Worm (Caenorhabditis elegans) whole organism, L1 larva: ENCODE measurements around the gene C16A11.7.

Experiments used
- C04F5.9 ChIP-seq: sonication (generic microtip); optimal IDR thresholded peaks from 2 replicates; lab custom pipeline; 2016; ENCODE audit warnings: missing genetic modification characterization, missing compliant biosample characterization
- C16A3.4 ChIP-seq: fragments of 150-350 bp; optimal IDR thresholded peaks from 2 replicates; lab custom pipeline; 2014; ENCODE audit warnings: missing biosample characterization, missing genetic modification characterization
- Y116A8C.19 ChIP-seq: sonication (generic microtip); optimal IDR thresholded peaks from 2 replicates; lab custom pipeline; 2016; ENCODE audit warnings: missing compliant biosample characterization, missing genetic modification characterization, borderline replicate concordance
- ceh-82 ChIP-seq, 3 experiments: fragments of 150-350 bp in 1 of 3; sonication (generic microtip) in 2 of 3; optimal IDR thresholded peaks; 2 replicates each; lab custom pipeline; 2014 to 2017; ENCODE audit warnings: missing biosample characterization in 3 of 3, missing genetic modification characterization in 3 of 3
- dpl-1 ChIP-seq, 3 experiments: fragments of 150-350 bp in 2 of 3; sonication (generic microtip) in 1 of 3; optimal IDR thresholded peaks; 2 replicates each; lab custom pipeline; 2014 to 2017; ENCODE audit warnings: missing biosample characterization in 3 of 3, missing genetic modification characterization in 3 of 3, missing genetic modification reagents in 3 of 3
- egl-13 ChIP-seq: sonication (generic microtip); optimal IDR thresholded peaks from 2 replicates; lab custom pipeline; 2016; ENCODE audit warnings: missing genotype, missing genetic modification reagents, missing genetic modification characterization, missing compliant biosample characterization
- elt-2 ChIP-seq: sonication (generic microtip); optimal IDR thresholded peaks from 2 replicates; lab custom pipeline; 2016; ENCODE audit warnings: missing genetic modification characterization, mild to moderate bottlenecking, inconsistent platforms, missing compliant biosample characterization, missing genetic modification reagents
- ets-5 ChIP-seq: fragments of 200-800 bp; sonication (Bioruptor generic); IDR thresholded peaks from 2 replicates; pipeline ENCODE4 v1.3.6; 2022; ENCODE audit warnings: missing genetic modification characterization, missing compliant biosample characterization
- fkh-10 ChIP-seq: sonication (generic microtip); optimal IDR thresholded peaks from 2 replicates; lab custom pipeline; 2017; ENCODE audit warnings: missing biosample characterization, missing genetic modification reagents, missing genetic modification characterization
- fkh-4 ChIP-seq: sonication (generic microtip); optimal IDR thresholded peaks from 2 replicates; lab custom pipeline; 2016; ENCODE audit warnings: missing compliant biosample characterization, missing genetic modification characterization, borderline replicate concordance
- hlh-4 ChIP-seq: sonication (generic microtip); optimal IDR thresholded peaks from 2 replicates; lab custom pipeline; 2016; ENCODE audit warnings: mild to moderate bottlenecking, missing genetic modification characterization, missing compliant biosample characterization
- hpl-2 ChIP-seq: fragments of 150-350 bp; optimal IDR thresholded peaks from 2 replicates; lab custom pipeline; 2014; ENCODE audit warnings: missing biosample characterization, missing genetic modification reagents, missing genetic modification characterization
- irx-1 ChIP-seq: sonication (generic microtip); optimal IDR thresholded peaks from 2 replicates; lab custom pipeline; 2016; ENCODE audit warnings: missing genetic modification characterization, missing compliant biosample characterization
- jun-1 ChIP-seq: fragments of 150-350 bp; optimal IDR thresholded peaks from 2 replicates; lab custom pipeline; 2014; ENCODE audit warnings: missing biosample characterization, missing genetic modification reagents, missing genetic modification characterization
- lin-15B ChIP-seq: fragments of 150-350 bp; sonication (generic microtip); optimal IDR thresholded peaks from 3 replicates; lab custom pipeline; 2014; ENCODE audit warnings: missing biosample characterization, missing genetic modification characterization
- lin-39 ChIP-seq: fragments of 150-350 bp; optimal IDR thresholded peaks from 2 replicates; lab custom pipeline; 2014; ENCODE audit warnings: missing biosample characterization, missing genetic modification reagents, missing genetic modification characterization
- lir-3 ChIP-seq: sonication (generic microtip); optimal IDR thresholded peaks from 2 replicates; lab custom pipeline; 2016; ENCODE audit warnings: mild to moderate bottlenecking, missing genetic modification characterization, moderate library complexity, missing compliant biosample characterization; ENCODE audit not compliant: poor library complexity
- lsy-2 ChIP-seq, 2 experiments: fragments of 150-350 bp; optimal IDR thresholded peaks; 2 replicates each; lab custom pipeline; 2014; ENCODE audit warnings: missing biosample characterization in 2 of 2, missing genetic modification characterization in 2 of 2
- mab-9 ChIP-seq: fragments of 200-800 bp; sonication (Bioruptor generic); IDR thresholded peaks from 2 replicates; pipeline ENCODE4 v1.3.6; 2022; ENCODE audit warnings: missing genetic modification reagents, missing genetic modification characterization, missing compliant biosample characterization
- mef-2 ChIP-seq: fragments of 150-350 bp; optimal IDR thresholded peaks from 2 replicates; lab custom pipeline; 2014; ENCODE audit warnings: missing biosample characterization, missing genetic modification characterization
- mep-1 ChIP-seq: fragments of 150-350 bp; optimal IDR thresholded peaks from 2 replicates; lab custom pipeline; 2014; ENCODE audit warnings: missing biosample characterization, missing genetic modification characterization
- nhr-11 ChIP-seq: fragments of 150-350 bp; optimal IDR thresholded peaks from 2 replicates; lab custom pipeline; 2014; ENCODE audit warnings: missing biosample characterization, missing genetic modification characterization
- nhr-12 ChIP-seq: sonication (generic microtip); optimal IDR thresholded peaks from 2 replicates; lab custom pipeline; 2017; ENCODE audit warnings: missing biosample characterization, missing genetic modification characterization
- nhr-237 ChIP-seq: fragments of 150-350 bp; optimal IDR thresholded peaks from 2 replicates; lab custom pipeline; 2014; ENCODE audit warnings: missing biosample characterization, missing genetic modification characterization
- nhr-90 ChIP-seq: sonication (generic microtip); optimal IDR thresholded peaks from 2 replicates; lab custom pipeline; 2016; ENCODE audit warnings: mild to moderate bottlenecking, missing genetic modification characterization, missing compliant biosample characterization; ENCODE audit not compliant: poor library complexity
- pax-3 ChIP-seq: fragments of 200-800 bp; sonication (Bioruptor generic); optimal IDR thresholded peaks from 2 replicates; lab custom pipeline; 2018; ENCODE audit warnings: mild to moderate bottlenecking, missing genetic modification characterization, moderate library complexity, missing compliant biosample characterization
- pqm-1 ChIP-seq: sonication (generic microtip); optimal IDR thresholded peaks from 3 replicates; lab custom pipeline; 2017; ENCODE audit warnings: missing biosample characterization, missing genetic modification characterization
- rnt-1 ChIP-seq: sonication (generic microtip); optimal IDR thresholded peaks from 2 replicates; lab custom pipeline; 2016; ENCODE audit warnings: mild to moderate bottlenecking, missing genetic modification characterization, moderate library complexity, missing compliant biosample characterization
- skn-1 ChIP-seq: fragments of 150-350 bp; optimal IDR thresholded peaks from 2 replicates; lab custom pipeline; 2014; ENCODE audit warnings: missing biosample characterization, missing genetic modification characterization
- snpc-4 ChIP-seq: fragments of 150-350 bp; optimal IDR thresholded peaks from 2 replicates; lab custom pipeline; 2014; ENCODE audit warnings: missing biosample characterization, missing genetic modification characterization
- snu-23 ChIP-seq: sonication (generic microtip); optimal IDR thresholded peaks from 2 replicates; lab custom pipeline; 2016; ENCODE audit warnings: missing genetic modification characterization, missing compliant biosample characterization
- sptf-1 ChIP-seq: fragments of 150-350 bp; optimal IDR thresholded peaks from 2 replicates; lab custom pipeline; 2014; ENCODE audit warnings: missing biosample characterization, missing genetic modification characterization
- swsn-7 ChIP-seq: sonication (generic microtip); optimal IDR thresholded peaks from 2 replicates; lab custom pipeline; 2016; ENCODE audit warnings: missing genetic modification characterization, missing compliant biosample characterization
- unc-130 ChIP-seq: fragments of 150-350 bp; optimal IDR thresholded peaks from 2 replicates; lab custom pipeline; 2017; ENCODE audit warnings: missing biosample characterization, missing genetic modification characterization, inconsistent platforms
- unc-86 ChIP-seq: sonication (generic microtip); optimal IDR thresholded peaks from 2 replicates; lab custom pipeline; 2016; ENCODE audit warnings: missing genetic modification characterization, missing compliant biosample characterization
- ztf-11 ChIP-seq, 2 experiments: sonication (generic microtip); optimal IDR thresholded peaks; 2 replicates each; lab custom pipeline; 2016 to 2017; ENCODE audit warnings: missing genetic modification characterization in 2 of 2, missing biosample characterization in 1 of 2, missing compliant biosample characterization in 1 of 2

The C16A11.7 gene

ce11 chrII:4267711-4268110 is 11.0 kb upstream of the C16A11.7 start:
- no peak for TF ChIP-seq C16A3.4 (tag; lab: Kevin White, UChicago)
- TF ChIP-seq unc-86 (tag; lab: Kevin White, UChicago), result no peak
- TF ChIP-seq dpl-1 (GFP tag; optimal IDR thresholded peaks at IDR 0.05; lab: Kevin White, UChicago), result no peak
- no peak for TF ChIP-seq elt-2 (tag; lab: Kevin White, UChicago)
- no peak for TF ChIP-seq ztf-11 (tag; optimal IDR thresholded peaks at IDR 0.05; lab: Kevin White, UChicago)
- TF ChIP-seq lin-15B (tag; lab: Kevin White, UChicago), result no peak
- no peak for TF ChIP-seq irx-1
- no peak for TF ChIP-seq lin-39
- TF ChIP-seq fkh-4 (tag; lab: Kevin White, UChicago), result no peak
- no peak for TF ChIP-seq rnt-1 (tag; lab: Kevin White, UChicago)
- no peak for TF ChIP-seq lir-3 (tag; lab: Kevin White, UChicago)
- TF ChIP-seq lsy-2 (tag; optimal IDR thresholded peaks at IDR 0.05; lab: Kevin White, UChicago), result no peak
- TF ChIP-seq swsn-7 (tag; lab: Kevin White, UChicago), result no peak
- TF ChIP-seq mep-1 (tag; lab: Kevin White, UChicago), result no peak
- no peak for TF ChIP-seq C04F5.9 (tag; lab: Kevin White, UChicago)
- TF ChIP-seq hpl-2, result no peak
- no peak for TF ChIP-seq nhr-11 (tag; lab: Kevin White, UChicago)
- TF ChIP-seq fkh-10, result no peak

ce11 chrII:4258683-4259082 is 1.9 kb upstream of the C16A11.7 start, which contains the start of gene clec-135:
TSS of gene clec-135 (minus strand) at chrII:4258783.
- TF ChIP-seq pqm-1 (tag; lab: Kevin White, UChicago), result no peak
- TF ChIP-seq nhr-11 (tag; lab: Kevin White, UChicago), result no peak
- TF ChIP-seq nhr-12, result no peak
- no peak for TF ChIP-seq snpc-4
- no peak for TF ChIP-seq rnt-1 (tag; lab: Kevin White, UChicago)
- TF ChIP-seq sptf-1 (tag; lab: Kevin White, UChicago), result no peak
- TF ChIP-seq, all 84 proteins: peak for 0

- TF ChIP-seq ceh-82 (tag; optimal IDR thresholded peaks at IDR 0.05; lab: Kevin White, UChicago) (no peak), Y116A8C.19 (no peak), unc-130 (no peak), ets-5 (GFP tag; lab: Robert Waterston, UW) (no peak), unc-86 (tag; lab: Kevin White, UChicago) (no peak), snu-23 (GFP tag; lab: Kevin White, UChicago) (no peak), hlh-4 (no peak), sptf-1 (tag; lab: Kevin White, UChicago) (no peak), mab-9 (GFP tag; lab: Robert Waterston, UW) (no peak), hpl-2 (no peak), nhr-12 (no peak), lin-39 (no peak), egl-13 (no peak), jun-1 (tag; lab: Kevin White, UChicago) (no peak), C16A3.4 (tag; lab: Kevin White, UChicago) (no peak), mef-2 (tag; lab: Kevin White, UChicago) (no peak), pax-3 (tag; lab: Kevin White, UChicago) (no peak), nhr-237 (tag; lab: Kevin White, UChicago) (no peak), fkh-10 (no peak)
Observed at ce11 chrII:4246897-4247296, 9.9 kb downstream of the C16A11.7 start, which contains the start of gene gpa-11. TSS of gene gpa-11 (plus strand) at chrII:4247197.

ce11 chrII:4244959-4245358 is 11.8 kb downstream of the C16A11.7 start:
- TF ChIP-seq nhr-90 (no peak), skn-1 (tag; lab: Kevin White, UChicago) (no peak), lsy-2 (tag; optimal IDR thresholded peaks at IDR 0.05; lab: Kevin White, UChicago) (no peak), nhr-12 (no peak), fkh-10 (no peak), lin-15B (tag; lab: Kevin White, UChicago) (no peak)
